Fruit fly (Drosophila melanogaster) whole organism, embryonic: Measurements from ENCODE around the gene CG17839.

Source experiments
- ATbp ChIP-seq: fragments of 200-800 bp; sonication (Bioruptor generic); optimal IDR thresholded peaks from 2 replicates; lab custom pipeline; 2017; ENCODE audit warnings: missing biosample characterization, mild to moderate bottlenecking, missing genetic modification characterization, missing genetic modification reagents
- Atf3 ChIP-seq: fragments of 200-800 bp; sonication (Bioruptor generic); optimal IDR thresholded peaks from 3 replicates; lab custom pipeline; 2016; ENCODE audit warnings: missing biosample characterization, missing genetic modification characterization
- BEAF-32 ChIP-seq: fragments of 200-800 bp; sonication (Bioruptor generic); optimal IDR thresholded peaks from 3 replicates; lab custom pipeline; 2017; ENCODE audit warnings: missing biosample characterization, missing genetic modification characterization, mild to moderate bottlenecking, moderate library complexity, missing genetic modification reagents
- Bdp1 ChIP-seq: fragments of 200-800 bp; sonication (Bioruptor generic); optimal IDR thresholded peaks from 3 replicates; lab custom pipeline; 2016; ENCODE audit warnings: missing biosample characterization, missing genetic modification characterization
- CG10274 ChIP-seq: fragments of 200-800 bp; sonication (Bioruptor generic); optimal IDR thresholded peaks from 3 replicates; lab custom pipeline; 2017; ENCODE audit warnings: missing biosample characterization, mild to moderate bottlenecking, missing genetic modification characterization
- CG10431 ChIP-seq: fragments of 200-800 bp; sonication (Bioruptor generic); optimal IDR thresholded peaks from 3 replicates; lab custom pipeline; 2018; ENCODE audit warnings: missing biosample characterization, mild to moderate bottlenecking, missing genetic modification characterization
- CG10979 ChIP-seq: fragments of 200-800 bp; sonication (Bioruptor generic); optimal IDR thresholded peaks from 2 replicates; lab custom pipeline; 2018; ENCODE audit warnings: missing biosample characterization, mild to moderate bottlenecking, missing genetic modification characterization, moderate library complexity
- CG11398 ChIP-seq: fragments of 200-800 bp; sonication (Bioruptor generic); optimal IDR thresholded peaks from 2 replicates; lab custom pipeline; 2016; ENCODE audit warnings: missing biosample characterization, missing genetic modification characterization
- CG12219 ChIP-seq: fragments of 200-800 bp; sonication (Bioruptor generic); optimal IDR thresholded peaks from 3 replicates; lab custom pipeline; 2018; ENCODE audit warnings: missing biosample characterization, mild to moderate bottlenecking, missing genetic modification characterization
- CG13894 ChIP-seq: fragments of 200-800 bp; sonication (Bioruptor generic); optimal IDR thresholded peaks from 3 replicates; lab custom pipeline; 2018; ENCODE audit warnings: missing biosample characterization, mild to moderate bottlenecking, missing genetic modification characterization, moderate library complexity
- CG14710 ChIP-seq: fragments of 200-800 bp; sonication (Bioruptor generic); optimal IDR thresholded peaks from 3 replicates; lab custom pipeline; 2019; ENCODE audit warnings: missing biosample characterization, mild to moderate bottlenecking, missing genetic modification characterization, moderate library complexity
- CG15269 ChIP-seq: fragments of 200-800 bp; sonication (Bioruptor generic); optimal IDR thresholded peaks from 2 replicates; lab custom pipeline; 2018; ENCODE audit warnings: missing biosample characterization, mild to moderate bottlenecking, missing genetic modification characterization, moderate library complexity
- CG16815 ChIP-seq: fragments of 200-800 bp; sonication (Bioruptor generic); optimal IDR thresholded peaks from 3 replicates; lab custom pipeline; 2017; ENCODE audit warnings: missing biosample characterization, mild to moderate bottlenecking, missing genetic modification characterization
- CG17359 ChIP-seq: fragments of 200-800 bp; sonication (Bioruptor generic); optimal IDR thresholded peaks from 3 replicates; lab custom pipeline; 2018; ENCODE audit warnings: missing biosample characterization, mild to moderate bottlenecking, missing genetic modification characterization, moderate library complexity
- CG18599 ChIP-seq: fragments of 200-800 bp; sonication (Bioruptor generic); optimal IDR thresholded peaks from 3 replicates; lab custom pipeline; 2017; ENCODE audit warnings: missing biosample characterization, missing genetic modification characterization, mild to moderate bottlenecking, moderate library complexity, missing genetic modification reagents
- CG3281 ChIP-seq: fragments of 200-800 bp; sonication (Bioruptor generic); optimal IDR thresholded peaks from 3 replicates; lab custom pipeline; 2017; ENCODE audit warnings: missing biosample characterization, mild to moderate bottlenecking, missing genetic modification characterization
- CG4328 ChIP-seq: fragments of 200-800 bp; sonication (Bioruptor generic); optimal IDR thresholded peaks from 3 replicates; lab custom pipeline; 2017; ENCODE audit warnings: missing biosample characterization, missing genetic modification reagents, missing genetic modification characterization
- CG9437 ChIP-seq: fragments of 200-800 bp; sonication (Bioruptor generic); optimal IDR thresholded peaks from 2 replicates; lab custom pipeline; 2018; ENCODE audit warnings: missing biosample characterization, mild to moderate bottlenecking, missing genetic modification characterization
- Hmx ChIP-seq: fragments of 200-800 bp; sonication (Bioruptor generic); optimal IDR thresholded peaks from 2 replicates; lab custom pipeline; 2016; ENCODE audit warnings: missing biosample characterization, missing genetic modification characterization
- Hr39 ChIP-seq: fragments of >200 bp; optimal IDR thresholded peaks from 2 replicates; lab custom pipeline; 2017
- Med ChIP-seq: fragments of 200-800 bp; sonication (Bioruptor generic); peaks from one replicate; lab custom pipeline; 2016; ENCODE audit warnings: missing biosample characterization, missing genetic modification characterization, mild to moderate bottlenecking, inconsistent platforms, moderate library complexity
- Ptx1 ChIP-seq: fragments of 200-800 bp; sonication (Bioruptor generic); IDR thresholded peaks from 2 replicates; pipeline ENCODE4 v1.3.6; 2022; ENCODE audit warnings: missing biosample characterization, missing genetic modification characterization
- Six4 ChIP-seq: fragments of 200-800 bp; sonication (Bioruptor generic); optimal IDR thresholded peaks from 2 replicates; lab custom pipeline; 2016; ENCODE audit warnings: missing biosample characterization, missing genetic modification characterization
- Sox102F ChIP-seq: fragments of 200-800 bp; sonication (Bioruptor generic); optimal IDR thresholded peaks from 2 replicates; lab custom pipeline; 2018; ENCODE audit warnings: missing biosample characterization, mild to moderate bottlenecking, missing genetic modification characterization, moderate library complexity
- Sry-β ChIP-seq: fragments of 200-800 bp; sonication (Bioruptor generic); optimal IDR thresholded peaks from 2 replicates; lab custom pipeline; 2018; ENCODE audit warnings: missing biosample characterization, mild to moderate bottlenecking, missing genetic modification characterization, moderate library complexity
- al ChIP-seq: fragments of 200-800 bp; sonication (Bioruptor generic); IDR thresholded peaks from 2 replicates; pipeline ENCODE4 v1.3.6; 2022; ENCODE audit warnings: missing biosample characterization, missing genetic modification characterization
- ap ChIP-seq: fragments of 200-800 bp; sonication (Bioruptor generic); IDR thresholded peaks from 2 replicates; pipeline ENCODE4 v1.3.6; 2022; ENCODE audit warnings: missing biosample characterization, missing genetic modification characterization
- bbx ChIP-seq: fragments of 200-800 bp; sonication (Bioruptor generic); IDR thresholded peaks from 2 replicates; pipeline ENCODE4 v1.3.6; 2022; ENCODE audit warnings: missing biosample characterization, missing genetic modification characterization; ENCODE audit not compliant: partially characterized antibody
- fd64A ChIP-seq: fragments of 200-800 bp; sonication (Bioruptor generic); optimal IDR thresholded peaks from 3 replicates; lab custom pipeline; 2018; ENCODE audit warnings: missing biosample characterization, mild to moderate bottlenecking, missing genetic modification characterization
- fru ChIP-seq: fragments of >200 bp; optimal IDR thresholded peaks from 2 replicates; lab custom pipeline; 2017
- gfzf ChIP-seq: fragments of 200-800 bp; sonication (Bioruptor generic); optimal IDR thresholded peaks from 2 replicates; lab custom pipeline; 2016; ENCODE audit warnings: missing biosample characterization, mild to moderate bottlenecking, missing genetic modification characterization, moderate library complexity
- grn ChIP-seq: fragments of 200-800 bp; sonication (Bioruptor generic); optimal IDR thresholded peaks from 3 replicates; lab custom pipeline; 2017; ENCODE audit warnings: missing biosample characterization, missing genetic modification characterization
- kah ChIP-seq: fragments of 200-800 bp; sonication (Bioruptor generic); optimal IDR thresholded peaks from 2 replicates; lab custom pipeline; 2018; ENCODE audit warnings: missing biosample characterization, mild to moderate bottlenecking, missing genetic modification characterization
- pb ChIP-seq: fragments of 200-800 bp; sonication (Bioruptor generic); optimal IDR thresholded peaks from 3 replicates; lab custom pipeline; 2016; ENCODE audit warnings: missing biosample characterization, missing genetic modification characterization
- pfk ChIP-seq: fragments of 200-800 bp; sonication (Bioruptor generic); optimal IDR thresholded peaks from 2 replicates; lab custom pipeline; 2018; ENCODE audit warnings: missing biosample characterization, mild to moderate bottlenecking, missing genetic modification characterization, moderate library complexity
- phol ChIP-seq: fragments of 200-800 bp; sonication (Bioruptor generic); optimal IDR thresholded peaks from 3 replicates; lab custom pipeline; 2018; ENCODE audit warnings: missing biosample characterization, mild to moderate bottlenecking, missing genetic modification characterization, moderate library complexity
- repo ChIP-seq: fragments of 200-800 bp; sonication (Bioruptor generic); optimal IDR thresholded peaks from 2 replicates; lab custom pipeline; 2016; ENCODE audit warnings: missing biosample characterization, missing genetic modification characterization
- sens ChIP-seq: fragments of 200-800 bp; sonication (Bioruptor generic); peaks from one replicate; lab custom pipeline; 2016; ENCODE audit warnings: missing biosample characterization, missing genetic modification characterization
- sima ChIP-seq: fragments of 200-800 bp; sonication (Bioruptor generic); optimal IDR thresholded peaks from 2 replicates; lab custom pipeline; 2016; ENCODE audit warnings: missing biosample characterization, missing genetic modification characterization
- sisA ChIP-seq: fragments of 200-800 bp; sonication (Bioruptor generic); IDR thresholded peaks from 2 replicates; pipeline ENCODE4 v1.3.6; 2022; ENCODE audit warnings: missing biosample characterization, missing genetic modification characterization
- stwl ChIP-seq: fragments of 200-800 bp; sonication (Bioruptor generic); optimal IDR thresholded peaks from 3 replicates; lab custom pipeline; 2018; ENCODE audit warnings: missing biosample characterization, mild to moderate bottlenecking, missing genetic modification characterization, moderate library complexity
- tio ChIP-seq: fragments of 200-800 bp; sonication (Bioruptor generic); optimal IDR thresholded peaks from 2 replicates; lab custom pipeline; 2017; ENCODE audit warnings: missing biosample characterization, missing genetic modification characterization, inconsistent platforms
- tll ChIP-seq, 2 experiments: fragments of 200-800 bp in 1 of 2; fragments of >200 bp in 1 of 2; sonication (Bioruptor generic) in 1 of 2; optimal IDR thresholded peaks; 2 replicates each; lab custom pipeline; 2017 to 2019; ENCODE audit warnings: missing biosample characterization in 2 of 2, missing genetic modification characterization in 2 of 2, mild to moderate bottlenecking in 1 of 2, moderate library complexity in 1 of 2
- toy ChIP-seq: fragments of 200-800 bp; sonication (Bioruptor generic); IDR thresholded peaks from 2 replicates; pipeline ENCODE4 v1.3.6; 2022; ENCODE audit warnings: missing biosample characterization, missing genetic modification characterization
- trem ChIP-seq: fragments of 200-800 bp; optimal IDR thresholded peaks from 3 replicates; lab custom pipeline; 2019; ENCODE audit warnings: missing biosample characterization, mild to moderate bottlenecking, missing genetic modification characterization, moderate library complexity
- ttk ChIP-seq: fragments of 200-800 bp; sonication (Bioruptor generic); IDR thresholded peaks from 2 replicates; pipeline ENCODE4 v2.1.2; 2022; ENCODE audit warnings: missing biosample characterization, missing genetic modification characterization
- twi ChIP-seq: fragments of 200-800 bp; optimal IDR thresholded peaks from 2 replicates; lab custom pipeline; 2019; ENCODE audit warnings: missing biosample characterization, mild to moderate bottlenecking, missing genetic modification characterization, moderate library complexity
- wek ChIP-seq: fragments of 200-800 bp; sonication (Bioruptor generic); optimal IDR thresholded peaks from 3 replicates; lab custom pipeline; 2018; ENCODE audit warnings: missing biosample characterization, mild to moderate bottlenecking, missing genetic modification characterization, moderate library complexity
- zen ChIP-seq: fragments of 200-800 bp; sonication (Bioruptor generic); optimal IDR thresholded peaks from 3 replicates; lab custom pipeline; 2018; ENCODE audit warnings: missing biosample characterization, mild to moderate bottlenecking, missing genetic modification characterization, moderate library complexity

Gene CG17839

DNA sequence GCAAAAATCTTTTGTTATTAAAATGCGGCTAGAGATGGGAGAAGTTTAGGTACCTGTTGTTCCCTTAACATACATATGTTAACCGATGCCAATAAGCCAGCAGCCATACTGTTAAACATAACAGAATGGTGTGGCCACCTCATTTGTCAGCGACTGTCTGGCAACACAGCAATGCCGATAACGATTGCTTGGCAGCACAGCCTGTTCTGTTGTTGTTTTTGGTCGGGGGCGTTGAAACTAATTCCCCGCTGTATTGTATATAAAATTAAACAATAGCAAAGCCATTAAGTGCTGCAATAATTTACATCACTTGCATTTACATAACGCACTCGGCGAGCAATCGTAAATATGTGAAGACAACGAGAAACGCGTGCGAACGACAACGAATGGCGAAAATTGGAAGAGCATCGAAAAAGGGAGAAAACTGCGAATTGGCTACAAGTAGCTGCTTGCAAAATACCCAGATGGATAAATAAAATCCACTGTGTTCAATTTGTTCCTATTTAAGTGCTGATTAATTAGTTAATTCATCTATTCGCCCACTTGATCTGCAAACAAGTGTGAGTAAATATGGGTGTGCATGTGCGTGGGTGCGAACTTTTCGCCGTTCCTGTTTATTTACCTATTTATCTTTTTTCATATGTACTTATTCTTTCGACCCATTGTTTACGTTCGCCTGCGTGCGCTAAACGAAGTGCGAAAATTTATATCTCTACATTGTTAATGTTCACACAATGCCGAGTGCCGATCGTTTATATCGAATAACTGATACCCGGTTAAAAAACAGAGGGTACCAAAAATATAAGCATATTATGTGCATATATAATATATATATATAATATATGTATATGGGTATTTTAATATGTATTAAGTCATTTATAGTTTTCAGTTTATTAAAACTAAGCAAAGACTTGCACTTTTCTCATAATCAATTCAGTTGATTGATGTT lies 42.8 kb upstream of the CG17839 start, which contains the start of the genes Tsen34 and Mgat4a (continued):
- peak; percentile 37 for TF ChIP-seq zen
- no peak for TF ChIP-seq Atf3 (GFP tag; lab: Kevin White, UChicago)
- no peak for TF ChIP-seq twi (tag; lab: Kevin White, UChicago)
- no peak for TF ChIP-seq Six4 (GFP tag; lab: Kevin White, UChicago)
- peak; percentile 77 for TF ChIP-seq kah
- TF ChIP-seq tll (GFP tag; optimal IDR thresholded peaks at IDR 0.05; lab: Kevin White, UChicago) = peak in 1 of 2 experiments; percentile 55
- no peak for TF ChIP-seq tio (GFP tag; lab: Kevin White, UChicago)
- TF ChIP-seq phol (tag; lab: Kevin White, UChicago) = peak; percentile 37
- TF ChIP-seq pb (GFP tag; lab: Kevin White, UChicago) = no peak
- no peak for TF ChIP-seq CG11398
- TF ChIP-seq CG10979 = no peak
- no peak for TF ChIP-seq CG16815 (GFP tag; lab: Kevin White, UChicago)
- no peak for TF ChIP-seq fru (lab: Kevin White, UChicago)
- peak; percentile 19 for TF ChIP-seq Bdp1 (GFP tag; lab: Kevin White, UChicago)
- no peak for TF ChIP-seq toy (GFP tag; lab: Robert Waterston, UW)
- peak; percentile 78 for TF ChIP-seq CG3281 (GFP tag; lab: Kevin White, UChicago)
- peak; percentile 96 for TF ChIP-seq Med (GFP tag; lab: Kevin White, UChicago)
- no peak for TF ChIP-seq Hr39 (lab: Kevin White, UChicago)
- no peak for TF ChIP-seq ap (GFP tag; lab: Robert Waterston, UW)
- TF ChIP-seq wek (GFP tag; lab: Kevin White, UChicago) = no peak
- no peak for TF ChIP-seq CG9437
- peak; percentile 67 for TF ChIP-seq CG10431 (GFP tag; lab: Kevin White, UChicago)
- peak; percentile 34 for TF ChIP-seq gfzf (GFP tag; lab: Kevin White, UChicago)
- no peak for TF ChIP-seq sisA (GFP tag; lab: Robert Waterston, UW)
- TF ChIP-seq trem (tag; lab: Kevin White, UChicago) = peak; percentile 58
- no peak for TF ChIP-seq CG13894 (tag; lab: Kevin White, UChicago)
- peak; percentile 65 for TF ChIP-seq CG4328 (GFP tag; lab: Kevin White, UChicago)
- peak; percentile 82 for TF ChIP-seq CG18599 (GFP tag; lab: Kevin White, UChicago)
- TF ChIP-seq sima (GFP tag; lab: Kevin White, UChicago) = no peak
- peak; percentile 65 for TF ChIP-seq BEAF-32 (GFP tag; lab: Kevin White, UChicago)
- TF ChIP-seq fd64A = no peak
- no peak for TF ChIP-seq Sox102F (GFP tag; lab: Kevin White, UChicago)
- peak; percentile 3 for TF ChIP-seq repo (GFP tag; lab: Kevin White, UChicago)
- no peak for TF ChIP-seq CG10274 (GFP tag; lab: Kevin White, UChicago)
- peak; percentile 51 for TF ChIP-seq pfk (GFP tag; lab: Kevin White, UChicago)
- no peak for TF ChIP-seq ATbp
- peak; percentile 2 for TF ChIP-seq CG12219 (GFP tag; lab: Kevin White, UChicago)
- TF ChIP-seq stwl = peak; percentile 72
- peak; percentile 40 for TF ChIP-seq CG14710 (tag; lab: Kevin White, UChicago)
- TF ChIP-seq bbx (GFP tag; lab: Robert Waterston, UW) = peak; percentile 73
- TF ChIP-seq al (GFP tag; lab: Robert Waterston, UW) = no peak
- no peak for TF ChIP-seq grn (GFP tag; lab: Kevin White, UChicago)
- TF ChIP-seq ttk (GFP tag; lab: Robert Waterston, UW) = no peak
- TF ChIP-seq Sry-β = peak; percentile 4
- TF ChIP-seq Hmx (GFP tag; lab: Kevin White, UChicago) = no peak
- no peak for TF ChIP-seq CG17359 (tag; lab: Kevin White, UChicago)
- TF ChIP-seq sens = peak; percentile 86
- TF ChIP-seq CG15269 = no peak
- no peak for TF ChIP-seq Ptx1 (GFP tag; lab: Robert Waterston, UW)
